Worm (Caenorhabditis elegans) whole organism, early embryonic: ENCODE measurements around the gene K10C2.2.

ENCODE experiments used
- B0310.2 ChIP-seq: sonication (generic microtip); optimal IDR thresholded peaks from 2 replicates; lab custom pipeline; 2016; ENCODE audit warnings: mild to moderate bottlenecking, missing genetic modification characterization, missing compliant biosample characterization
- ama-1 ChIP-seq: fragments of 150-350 bp; optimal IDR thresholded peaks from 2 replicates; lab custom pipeline; 2014

DNA sequence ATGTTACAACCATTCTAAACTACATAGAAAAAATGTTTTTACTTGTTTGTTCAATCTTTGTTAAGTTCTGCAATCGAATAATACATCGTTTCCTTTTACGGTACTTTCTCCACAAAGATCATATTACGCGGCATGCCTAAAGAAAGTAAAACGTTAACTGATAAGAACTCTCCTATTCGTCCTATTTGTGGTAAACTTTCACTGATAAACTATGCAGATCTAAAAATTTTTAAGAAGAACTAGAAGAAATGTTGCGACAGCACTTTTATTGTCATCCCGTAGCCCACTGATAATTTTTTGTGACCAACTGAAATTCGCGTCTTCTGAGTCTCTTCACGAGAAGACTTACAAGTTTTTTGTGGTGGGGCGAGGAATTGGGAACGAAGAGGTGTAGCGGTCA lies 6.4 kb downstream of the K10C2.2 start:
- no peak for TF ChIP-seq B0310.2 (tag; lab: Kevin White, UChicago)
- no peak for TF ChIP-seq ama-1
